Fruit fly (Drosophila melanogaster): ENCODE measurements around the gene Plp.

Gene Plp

DNA sequence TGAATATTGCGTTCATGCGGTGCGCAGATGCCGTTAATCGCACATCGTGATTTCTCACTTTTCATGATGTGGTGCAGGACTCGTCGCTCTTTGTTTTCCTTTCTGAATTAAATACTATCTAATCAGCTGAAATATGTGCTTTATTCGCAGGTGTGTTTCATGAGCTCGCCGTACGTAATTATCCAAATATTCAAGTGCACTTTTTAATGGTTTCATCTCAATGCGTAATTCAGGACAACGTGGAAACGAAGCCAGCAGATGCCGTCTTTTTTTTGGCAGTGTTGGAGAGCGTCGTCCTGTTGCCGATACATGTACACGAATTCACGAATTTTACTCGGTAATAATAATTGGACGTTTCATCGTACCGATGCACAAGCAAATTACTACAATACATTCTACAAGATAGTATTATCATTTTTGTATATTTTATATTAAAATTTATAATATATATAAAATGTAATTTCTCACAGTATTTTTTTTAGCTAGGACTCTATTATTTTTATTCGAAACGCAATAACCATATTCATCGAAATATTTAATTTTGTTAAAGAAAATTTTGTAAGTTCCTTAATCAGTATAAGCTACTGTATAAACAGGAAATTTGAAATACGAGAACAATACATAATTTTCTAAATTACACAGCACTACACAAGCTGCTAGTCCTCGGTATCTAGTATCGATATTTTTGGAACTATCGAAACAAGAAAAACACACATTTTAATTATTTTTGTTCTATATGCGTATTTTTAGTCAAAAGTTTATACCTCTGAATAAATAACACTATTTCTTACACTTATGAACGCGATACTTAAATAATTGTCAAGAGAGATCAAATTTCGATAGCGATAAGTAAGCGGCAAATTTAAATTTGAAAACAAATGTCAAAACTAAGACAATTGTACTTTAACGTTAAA, 42.4 kb upstream of the Plp start, which contains the start of gene CG12316 (continued):
- TF ChIP-seq wek (GFP tag; optimal IDR thresholded peaks at IDR 0.05) = peak; percentile 86
- peak; percentile 91 for TF ChIP-seq lbe (GFP tag; optimal IDR thresholded peaks at IDR 0.05)
- peak; percentile 29 for TF ChIP-seq psq (GFP tag; optimal IDR thresholded peaks at IDR 0.05)
- peak; percentile 84 for TF ChIP-seq sima (GFP tag; optimal IDR thresholded peaks at IDR 0.05)
- TF ChIP-seq crc (GFP tag; optimal IDR thresholded peaks at IDR 0.05) = peak; percentile 89
- TF ChIP-seq tll (GFP tag; optimal IDR thresholded peaks at IDR 0.05) = peak in 1 of 2 experiments; percentile 4
- peak; percentile 86 for TF ChIP-seq CG17385 (GFP tag; optimal IDR thresholded peaks at IDR 0.05)
- TF ChIP-seq sc (optimal IDR thresholded peaks at IDR 0.05) = no peak
- TF ChIP-seq sc (GFP tag; optimal IDR thresholded peaks at IDR 0.05) = peak; percentile 82
- TF ChIP-seq ab (GFP tag; optimal IDR thresholded peaks at IDR 0.05) = peak; percentile 57
- peak; percentile 15 for TF ChIP-seq CG31388 (GFP tag; optimal IDR thresholded peaks at IDR 0.05)
- TF ChIP-seq sens (GFP tag) = peak; percentile 100
- TF ChIP-seq Doc2 (GFP tag; IDR thresholded peaks at IDR 0.05) = no peak; the same call in 1 of the 2 replicates
- peak; percentile 71 for TF ChIP-seq sens-2 (GFP tag; IDR thresholded peaks at IDR 0.05)
- peak; percentile 72 for TF ChIP-seq CG12236 (GFP tag; optimal IDR thresholded peaks at IDR 0.05)
- peak; percentile 92 for TF ChIP-seq vvl (GFP tag; IDR thresholded peaks at IDR 0.05)
- TF ChIP-seq row (GFP tag; IDR thresholded peaks at IDR 0.05) = peak; percentile 96
- no peak for TF ChIP-seq cg (GFP tag; optimal IDR thresholded peaks at IDR 0.05)
- TF ChIP-seq CG16813 (GFP tag; IDR thresholded peaks at IDR 0.05; ENCODE audit: partially characterized antibody) = peak; percentile 80
- TF ChIP-seq grn (GFP tag; optimal IDR thresholded peaks at IDR 0.05) = peak; percentile 59
- TF ChIP-seq Fer2 (tag; optimal IDR thresholded peaks at IDR 0.05) = peak; percentile 81
- TF ChIP-seq lola (GFP tag; optimal IDR thresholded peaks at IDR 0.05) = peak in 1 of 3 experiments; percentile 96
- TF ChIP-seq Optix (GFP tag; IDR thresholded peaks at IDR 0.05) = peak; percentile 89
- TF ChIP-seq mld (GFP tag; IDR thresholded peaks at IDR 0.05; ENCODE audit: partially characterized antibody) = peak; percentile 47; the same call in 1 of the 3 replicates
- TF ChIP-seq Camta (GFP tag; optimal IDR thresholded peaks at IDR 0.05) = peak; percentile 88
- peak; percentile 91 for TF ChIP-seq CG12769 (tag; optimal IDR thresholded peaks at IDR 0.05)
- peak; percentile 77 for TF ChIP-seq CG17802 (tag; optimal IDR thresholded peaks at IDR 0.05)
- peak; percentile 52 for TF ChIP-seq stwl (tag; optimal IDR thresholded peaks at IDR 0.05)
- peak; percentile 59; the same call in 1 of the 3 replicates for TF ChIP-seq CG7963 (GFP tag; IDR thresholded peaks at IDR 0.05; ENCODE audit: partially characterized antibody)
- TF ChIP-seq sob (GFP tag; IDR thresholded peaks at IDR 0.05) = peak; percentile 82
- TF ChIP-seq phol (tag; optimal IDR thresholded peaks at IDR 0.05) = peak; percentile 91
- peak; percentile 88 for TF ChIP-seq bcd (GFP tag; optimal IDR thresholded peaks at IDR 0.05)
- TF ChIP-seq CG7839 (tag; optimal IDR thresholded peaks at IDR 0.05) = peak; percentile 92
- no peak for TF ChIP-seq crol (GFP tag; IDR thresholded peaks at IDR 0.05)
- TF ChIP-seq ftz-f1 (GFP tag; optimal IDR thresholded peaks at IDR 0.05) = peak; percentile 13
- TF ChIP-seq D19A (tag; optimal IDR thresholded peaks at IDR 0.05) = peak; percentile 90
- peak; percentile 82 for TF ChIP-seq Nf-YC (tag; optimal IDR thresholded peaks at IDR 0.05)
- peak; percentile 90 for TF ChIP-seq bab2 (GFP tag; optimal IDR thresholded peaks at IDR 0.05)
- peak; percentile 92 for TF ChIP-seq odd (GFP tag; optimal IDR thresholded peaks at IDR 0.05)
- peak; percentile 84 for TF ChIP-seq CG6765 (GFP tag; optimal IDR thresholded peaks at IDR 0.05)
- TF ChIP-seq Sry-δ (GFP tag; optimal IDR thresholded peaks at IDR 0.05) = peak; percentile 70
- peak; percentile 91 for TF ChIP-seq Dip3 (GFP tag; optimal IDR thresholded peaks at IDR 0.05)
- peak; percentile 77 for TF ChIP-seq jing (GFP tag; optimal IDR thresholded peaks at IDR 0.05)
- no peak for TF ChIP-seq CG11085 (GFP tag; IDR thresholded peaks at IDR 0.05)
- TF ChIP-seq pzg (GFP tag; optimal IDR thresholded peaks at IDR 0.05) = peak; percentile 45
- TF ChIP-seq cato (GFP tag; optimal IDR thresholded peaks at IDR 0.05; ENCODE audit: borderline replicate concordance) = peak; percentile 77
- TF ChIP-seq Myb (GFP tag; optimal IDR thresholded peaks at IDR 0.05) = peak; percentile 77
- TF ChIP-seq GATAe (GFP tag; conservative IDR thresholded peaks at IDR 0.05) = no peak; the same call in 1 of the 2 replicates

Measured in whole organism, embryonic.